Fruit fly (Drosophila melanogaster) whole organism, embryonic: ENCODE data around the gene CG10132.
A peak's percentile ranks its signal among the peaks of the same experiment; 100 is the strongest.

Source experiments
- Ada2b ChIP-seq: fragments of 200-800 bp; sonication (Bioruptor generic); IDR thresholded peaks from 2 replicates; pipeline ENCODE4 v1.3.6; 2022; ENCODE audit warnings: missing biosample characterization, missing genetic modification characterization
- B-H1 ChIP-seq: fragments of 200-800 bp; sonication (Bioruptor generic); IDR thresholded peaks from 3 replicates; pipeline ENCODE4 v1.3.6; 2022; ENCODE audit warnings: missing biosample characterization, missing genetic modification characterization
- B-H2 ChIP-seq: fragments of 200-800 bp; sonication (Bioruptor generic); optimal IDR thresholded peaks from 2 replicates; lab custom pipeline; 2018; ENCODE audit warnings: missing biosample characterization, mild to moderate bottlenecking, missing genetic modification characterization
- CG1024 ChIP-seq: fragments of 200-800 bp; sonication (Bioruptor generic); IDR thresholded peaks from 2 replicates; pipeline ENCODE4 v1.3.6; 2022; ENCODE audit warnings: missing biosample characterization, missing genetic modification characterization
- CG10274 ChIP-seq: fragments of 200-800 bp; sonication (Bioruptor generic); optimal IDR thresholded peaks from 3 replicates; lab custom pipeline; 2017; ENCODE audit warnings: missing biosample characterization, mild to moderate bottlenecking, missing genetic modification characterization
- CG11723 ChIP-seq: fragments of 200-800 bp; sonication (Bioruptor generic); optimal IDR thresholded peaks from 2 replicates; lab custom pipeline; 2017; ENCODE audit warnings: missing biosample characterization, mild to moderate bottlenecking, missing genetic modification characterization
- CG12219 ChIP-seq: fragments of 200-800 bp; sonication (Bioruptor generic); optimal IDR thresholded peaks from 3 replicates; lab custom pipeline; 2018; ENCODE audit warnings: missing biosample characterization, mild to moderate bottlenecking, missing genetic modification characterization
- CG12236 ChIP-seq: fragments of 200-800 bp; sonication (Bioruptor generic); optimal IDR thresholded peaks from 2 replicates; lab custom pipeline; 2016; ENCODE audit warnings: missing biosample characterization, missing genetic modification characterization
- CG14014 ChIP-seq: fragments of 200-800 bp; sonication (Bioruptor generic); IDR thresholded peaks from 2 replicates; pipeline ENCODE4 v1.3.6; 2022; ENCODE audit warnings: missing biosample characterization, missing genetic modification characterization
- CG14710 ChIP-seq: fragments of 200-800 bp; sonication (Bioruptor generic); optimal IDR thresholded peaks from 3 replicates; lab custom pipeline; 2019; ENCODE audit warnings: missing biosample characterization, mild to moderate bottlenecking, missing genetic modification characterization, moderate library complexity
- CG14860 ChIP-seq: fragments of 200-800 bp; sonication (Bioruptor generic); IDR thresholded peaks from 3 replicates; pipeline ENCODE4 v1.3.6; 2022; ENCODE audit warnings: missing biosample characterization, missing genetic modification characterization; ENCODE audit not compliant: partially characterized antibody
- CG15601 ChIP-seq: fragments of 200-800 bp; sonication (Bioruptor generic); optimal IDR thresholded peaks from 3 replicates; lab custom pipeline; 2019; ENCODE audit warnings: missing biosample characterization, mild to moderate bottlenecking, missing genetic modification characterization, moderate library complexity
- CG17829 ChIP-seq: fragments of 200-800 bp; optimal IDR thresholded peaks from 2 replicates; lab custom pipeline; 2019; ENCODE audit warnings: missing biosample characterization, mild to moderate bottlenecking, missing genetic modification characterization, moderate library complexity
- CG18619 ChIP-seq: fragments of 200-800 bp; sonication (Bioruptor generic); optimal IDR thresholded peaks from 3 replicates; lab custom pipeline; 2017; ENCODE audit warnings: missing biosample characterization, mild to moderate bottlenecking, missing genetic modification characterization
- CG2202 ChIP-seq: fragments of 200-800 bp; sonication (Bioruptor generic); optimal IDR thresholded peaks from 2 replicates; lab custom pipeline; 2018; ENCODE audit warnings: missing biosample characterization, mild to moderate bottlenecking, missing genetic modification characterization
- CG30020 ChIP-seq: fragments of 200-800 bp; optimal IDR thresholded peaks from 2 replicates; lab custom pipeline; 2019; ENCODE audit warnings: missing biosample characterization, mild to moderate bottlenecking, missing genetic modification characterization, moderate library complexity
- CG31365 ChIP-seq: fragments of 200-800 bp; sonication (Bioruptor generic); optimal IDR thresholded peaks from 2 replicates; lab custom pipeline; 2018; ENCODE audit warnings: missing biosample characterization, mild to moderate bottlenecking, missing genetic modification characterization
- CG34422 ChIP-seq: fragments of 200-800 bp; sonication (Bioruptor generic); IDR thresholded peaks from 3 replicates; pipeline ENCODE4 v1.3.6; 2022; ENCODE audit warnings: missing biosample characterization, missing genetic modification characterization
- CG3847 ChIP-seq: fragments of 200-800 bp; sonication (Bioruptor generic); IDR thresholded peaks from 2 replicates; pipeline ENCODE4 v1.3.6; 2022; ENCODE audit warnings: missing biosample characterization, missing genetic modification characterization
- CG4730 ChIP-seq: fragments of 200-800 bp; sonication (Bioruptor generic); IDR thresholded peaks from 2 replicates; pipeline ENCODE4 v1.3.6; 2022; ENCODE audit warnings: missing biosample characterization, missing genetic modification characterization
- CG5953 ChIP-seq: fragments of 200-800 bp; sonication (Bioruptor generic); IDR thresholded peaks from 2 replicates; pipeline ENCODE4 v1.3.6; 2022; ENCODE audit warnings: missing biosample characterization, missing genetic modification characterization
- CG8765 ChIP-seq: fragments of 200-800 bp; sonication (Bioruptor generic); IDR thresholded peaks from 2 replicates; pipeline ENCODE4 v1.3.6; 2022; ENCODE audit warnings: missing biosample characterization, missing genetic modification characterization
- CG9215 ChIP-seq: fragments of 200-800 bp; sonication (Bioruptor generic); IDR thresholded peaks from 2 replicates; pipeline ENCODE4 v1.3.6; 2022; ENCODE audit warnings: missing biosample characterization, missing genetic modification characterization
- CG9727 ChIP-seq: fragments of 200-800 bp; sonication (Bioruptor generic); optimal IDR thresholded peaks from 3 replicates; lab custom pipeline; 2017; ENCODE audit warnings: missing biosample characterization, mild to moderate bottlenecking, missing genetic modification characterization
- CG9932 ChIP-seq: fragments of 200-800 bp; sonication (Bioruptor generic); IDR thresholded peaks from 2 replicates; pipeline ENCODE4 v1.3.6; 2022; ENCODE audit warnings: missing biosample characterization, missing genetic modification characterization
- Dfd ChIP-seq, 2 experiments: fragments of >200 bp; optimal IDR thresholded peaks; 2 replicates each; lab custom pipeline; 2017; ENCODE audit warnings: missing biosample characterization in 2 of 2, missing genetic modification characterization in 2 of 2
- Dip2 ChIP-seq: fragments of 200-800 bp; sonication (Bioruptor generic); IDR thresholded peaks from 2 replicates; pipeline ENCODE4 v1.3.6; 2022; ENCODE audit warnings: missing biosample characterization, missing genetic modification characterization
- Dref ChIP-seq: fragments of 200-800 bp; sonication (Bioruptor generic); IDR thresholded peaks from 2 replicates; pipeline ENCODE4 v1.3.6; 2022; ENCODE audit warnings: missing biosample characterization, missing genetic modification characterization
- H15 ChIP-seq: fragments of 200-800 bp; sonication (Bioruptor generic); IDR thresholded peaks from 3 replicates; pipeline ENCODE4 v1.3.6; 2022; ENCODE audit warnings: missing biosample characterization, missing genetic modification characterization
- Med ChIP-seq: fragments of 200-800 bp; sonication (Bioruptor generic); peaks from one replicate; lab custom pipeline; 2016; ENCODE audit warnings: missing biosample characterization, missing genetic modification characterization, mild to moderate bottlenecking, inconsistent platforms, moderate library complexity
- Mes4 ChIP-seq: fragments of 200-800 bp; sonication (Bioruptor generic); optimal IDR thresholded peaks from 2 replicates; lab custom pipeline; 2016; ENCODE audit warnings: missing biosample characterization, missing genetic modification characterization
- Nf-YA ChIP-seq: fragments of 200-800 bp; sonication (Bioruptor generic); IDR thresholded peaks from 2 replicates; pipeline ENCODE4 v1.3.6; 2022; ENCODE audit warnings: missing biosample characterization, missing genetic modification characterization
- amos ChIP-seq: fragments of 200-800 bp; sonication (Bioruptor generic); IDR thresholded peaks from 2 replicates; pipeline ENCODE4 v1.3.6; 2022; ENCODE audit warnings: missing biosample characterization, missing genetic modification characterization; ENCODE audit not compliant: partially characterized antibody
- ato ChIP-seq: fragments of 200-800 bp; sonication (Bioruptor generic); IDR thresholded peaks from 2 replicates; pipeline ENCODE4 v1.3.6; 2022; ENCODE audit warnings: missing biosample characterization, missing genetic modification characterization; ENCODE audit not compliant: partially characterized antibody
- br ChIP-seq: fragments of >200 bp; optimal IDR thresholded peaks from 2 replicates; lab custom pipeline; 2017
- crc ChIP-seq: fragments of 200-800 bp; sonication (Bioruptor generic); optimal IDR thresholded peaks from 2 replicates; lab custom pipeline; 2016; ENCODE audit warnings: missing biosample characterization, missing genetic modification characterization
- dmrt11E ChIP-seq: fragments of 200-800 bp; sonication (Bioruptor generic); optimal IDR thresholded peaks from 3 replicates; lab custom pipeline; 2018; ENCODE audit warnings: missing biosample characterization, mild to moderate bottlenecking, missing genetic modification characterization, moderate library complexity
- fu2 ChIP-seq: fragments of 200-800 bp; sonication (Bioruptor generic); optimal IDR thresholded peaks from 2 replicates; lab custom pipeline; 2016; ENCODE audit warnings: missing biosample characterization, missing genetic modification characterization
- gcm ChIP-seq: fragments of 200-800 bp; sonication (Bioruptor generic); optimal IDR thresholded peaks from 2 replicates; lab custom pipeline; 2019; ENCODE audit warnings: missing biosample characterization, mild to moderate bottlenecking, missing genetic modification characterization, moderate library complexity
- gsb ChIP-seq: fragments of 200-800 bp; sonication (Bioruptor generic); IDR thresholded peaks from 2 replicates; pipeline ENCODE4 v1.3.6; 2022; ENCODE audit warnings: missing biosample characterization, missing genetic modification characterization
- hkb ChIP-seq, 2 experiments: fragments of 200-800 bp in 1 of 2; fragments of >200 bp in 1 of 2; sonication (Bioruptor generic) in 1 of 2; IDR thresholded peaks in 1 of 2; optimal IDR thresholded peaks in 1 of 2; 2 replicates each; pipeline versions ENCODE4 v1.3.6 to Lab custom; 2017 to 2022; ENCODE audit warnings: missing biosample characterization in 1 of 2, missing genetic modification characterization in 1 of 2
- ind ChIP-seq: fragments of 200-800 bp; sonication (Bioruptor generic); optimal IDR thresholded peaks from 3 replicates; lab custom pipeline; 2016; ENCODE audit warnings: missing biosample characterization, missing genetic modification characterization
- inv ChIP-seq: fragments of 200-800 bp; sonication (Bioruptor generic); IDR thresholded peaks from 2 replicates; pipeline ENCODE4 v1.3.6; 2022; ENCODE audit warnings: missing biosample characterization, missing genetic modification characterization; ENCODE audit not compliant: partially characterized antibody
- nau ChIP-seq: fragments of 200-800 bp; sonication (Bioruptor generic); optimal IDR thresholded peaks from 3 replicates; lab custom pipeline; 2017; ENCODE audit warnings: missing biosample characterization, mild to moderate bottlenecking, missing genetic modification characterization, missing genetic modification reagents
- sim ChIP-seq: fragments of 200-800 bp; sonication (Bioruptor generic); IDR thresholded peaks from 2 replicates; pipeline ENCODE4 v1.3.6; 2022; ENCODE audit warnings: missing biosample characterization, missing genetic modification characterization
- slou ChIP-seq: fragments of 200-800 bp; sonication (Bioruptor generic); optimal IDR thresholded peaks from 3 replicates; lab custom pipeline; 2016; ENCODE audit warnings: missing biosample characterization, missing genetic modification characterization
- tup ChIP-seq: fragments of 200-800 bp; sonication (Bioruptor generic); optimal IDR thresholded peaks from 2 replicates; lab custom pipeline; 2016; ENCODE audit warnings: missing biosample characterization, mild to moderate bottlenecking, missing genetic modification characterization, moderate library complexity
- unpg ChIP-seq: fragments of 200-800 bp; sonication (Bioruptor generic); optimal IDR thresholded peaks from 3 replicates; lab custom pipeline; 2018; ENCODE audit warnings: missing biosample characterization, mild to moderate bottlenecking, missing genetic modification characterization, moderate library complexity
- usp ChIP-seq: fragments of >200 bp; optimal IDR thresholded peaks from 2 replicates; lab custom pipeline; 2017; ENCODE audit warnings: missing biosample characterization, missing genetic modification characterization
- yki ChIP-seq: fragments of >200 bp; optimal IDR thresholded peaks from 3 replicates; lab custom pipeline; 2018
- zen ChIP-seq: fragments of 200-800 bp; sonication (Bioruptor generic); optimal IDR thresholded peaks from 3 replicates; lab custom pipeline; 2018; ENCODE audit warnings: missing biosample characterization, mild to moderate bottlenecking, missing genetic modification characterization, moderate library complexity
- zen2 ChIP-seq: fragments of 200-800 bp; sonication (Bioruptor generic); IDR thresholded peaks from 3 replicates; pipeline ENCODE4 v1.3.6; 2022; ENCODE audit warnings: missing biosample characterization, missing genetic modification characterization; ENCODE audit not compliant: partially characterized antibody

The CG10132 gene

DNA sequence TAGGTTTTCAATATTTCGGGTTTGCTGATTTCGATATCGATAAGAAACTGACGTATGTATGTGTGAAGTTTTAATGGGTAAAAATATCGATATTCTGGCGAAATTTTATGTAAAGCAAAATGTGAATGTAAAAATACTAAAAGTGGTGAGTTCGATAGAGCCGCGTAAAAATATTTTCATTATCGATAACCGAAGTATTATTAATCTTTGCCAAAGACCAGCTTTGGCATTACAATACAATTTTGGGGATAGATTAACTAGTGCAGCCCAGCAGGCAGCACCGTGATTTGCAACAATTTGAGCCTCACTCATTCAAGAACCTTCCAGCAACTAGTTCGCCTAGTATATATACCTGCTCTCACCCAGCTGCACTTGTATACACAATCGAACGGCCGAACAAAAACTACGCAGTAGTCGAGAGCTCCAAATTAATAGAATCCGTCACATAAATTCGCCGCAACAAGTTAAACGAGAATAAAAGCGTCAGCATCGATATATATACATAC lies 23.7 kb downstream of the CG10132 start (continued):
- TF ChIP-seq Ada2b (GFP tag; lab: Robert Waterston, UW) (no peak), CG5953 (GFP tag; lab: Robert Waterston, UW) (no peak), crc (GFP tag; lab: Kevin White, UChicago) (no peak), CG12219 (no peak), CG11723 (GFP tag; lab: Kevin White, UChicago) (no peak), zen (tag; lab: Kevin White, UChicago) (peak; percentile 8), CG10274 (GFP tag; lab: Kevin White, UChicago) (no peak), fu2 (no peak), CG30020 (peak; percentile 55), tup (GFP tag; lab: Kevin White, UChicago) (no peak), CG12236 (GFP tag; lab: Kevin White, UChicago) (no peak), CG14710 (tag; lab: Kevin White, UChicago) (peak; percentile 30), CG31365 (tag; lab: Kevin White, UChicago) (no peak), hkb (optimal IDR thresholded peaks at IDR 0.05; lab: Kevin White, UChicago) (no peak), hkb (GFP tag; IDR thresholded peaks at IDR 0.05; lab: Robert Waterston, UW) (no peak), CG2202 (tag; lab: Kevin White, UChicago) (no peak), Mes4 (GFP tag; lab: Kevin White, UChicago) (no peak), Dfd (GFP tag; optimal IDR thresholded peaks at IDR 0.05; lab: Kevin White, UChicago) (no peak), CG9932 (GFP tag; lab: Robert Waterston, UW) (no peak), CG3847 (GFP tag; lab: Robert Waterston, UW) (no peak), slou (GFP tag; lab: Kevin White, UChicago) (no peak), gsb (GFP tag; lab: Robert Waterston, UW) (no peak), amos (GFP tag; lab: Robert Waterston, UW) (peak; percentile 79; the same call in 1 of the 2 replicates), Med (GFP tag; lab: Kevin White, UChicago) (peak; percentile 59), Dref (peak; percentile 92), CG14014 (GFP tag; lab: Robert Waterston, UW) (no peak), CG18619 (no peak), CG8765 (GFP tag; lab: Robert Waterston, UW) (no peak), dmrt11E (no peak), sim (GFP tag; lab: Robert Waterston, UW) (no peak), inv (GFP tag; lab: Robert Waterston, UW) (peak; percentile 73), CG15601 (tag; lab: Kevin White, UChicago) (peak; percentile 82), B-H1 (GFP tag; lab: Robert Waterston, UW) (no peak), unpg (GFP tag; lab: Kevin White, UChicago) (no peak), CG14860 (peak; percentile 91), H15 (GFP tag; lab: Robert Waterston, UW) (no peak), Nf-YA (GFP tag; lab: Robert Waterston, UW) (no peak), CG34422 (peak; percentile 13; the same call in 1 of the 3 replicates), CG4730 (GFP tag; lab: Robert Waterston, UW) (no peak), CG9727 (GFP tag; lab: Kevin White, UChicago) (no peak), zen2 (GFP tag; lab: Robert Waterston, UW) (peak; percentile 93), ind (GFP tag; lab: Kevin White, UChicago) (no peak), CG9215 (GFP tag; lab: Robert Waterston, UW) (no peak), usp (no peak), br (lab: Kevin White, UChicago) (no peak), nau (no peak), gcm (GFP tag; lab: Kevin White, UChicago) (no peak), CG17829 (peak; percentile 33), CG1024 (GFP tag; lab: Robert Waterston, UW) (no peak), ato (GFP tag; lab: Robert Waterston, UW) (peak; percentile 94), Dip2 (GFP tag; lab: Robert Waterston, UW) (no peak), yki (no peak), B-H2 (GFP tag; lab: Kevin White, UChicago) (no peak)
